Fruit fly (Drosophila melanogaster) whole organism, prepupa: Measurements from ENCODE around the gene CG12010.

Source experiments
- Blimp-1 ChIP-seq: fragments of 200-800 bp; sonication (Bioruptor generic); optimal IDR thresholded peaks from 3 replicates; lab custom pipeline; 2017; ENCODE audit warnings: missing biosample characterization, missing genetic modification characterization, mild to moderate bottlenecking, moderate library complexity, missing genetic modification reagents
- CG10631 ChIP-seq: fragments of 200-800 bp; sonication (Bioruptor generic); optimal IDR thresholded peaks from 2 replicates; lab custom pipeline; 2016; ENCODE audit warnings: missing biosample characterization, missing genetic modification characterization
- CG10669 ChIP-seq: fragments of 200-800 bp; sonication (Bioruptor generic); optimal IDR thresholded peaks from 3 replicates; lab custom pipeline; 2018; ENCODE audit warnings: missing biosample characterization, mild to moderate bottlenecking, missing genetic modification characterization, moderate library complexity
- CG11294 ChIP-seq: fragments of 200-800 bp; sonication (Bioruptor generic); IDR thresholded peaks from 2 replicates; pipeline ENCODE4 v1.3.6; 2022; ENCODE audit warnings: missing biosample characterization, missing genetic modification characterization
- CG1621 ChIP-seq: fragments of 200-800 bp; sonication (Bioruptor generic); optimal IDR thresholded peaks from 3 replicates; lab custom pipeline; 2018; ENCODE audit warnings: missing biosample characterization, mild to moderate bottlenecking, missing genetic modification characterization
- CG3032 ChIP-seq: fragments of 200-800 bp; optimal IDR thresholded peaks from 2 replicates; lab custom pipeline; 2019; ENCODE audit warnings: missing biosample characterization, mild to moderate bottlenecking, missing genetic modification characterization, moderate library complexity
- CG31627 ChIP-seq: fragments of 200-800 bp; sonication (Bioruptor generic); optimal IDR thresholded peaks from 3 replicates; lab custom pipeline; 2016; ENCODE audit warnings: missing biosample characterization, missing genetic modification characterization
- CG32006 ChIP-seq: fragments of 200-800 bp; sonication (Bioruptor generic); optimal IDR thresholded peaks from 3 replicates; lab custom pipeline; 2017; ENCODE audit warnings: missing biosample characterization, mild to moderate bottlenecking, missing genetic modification characterization
- CG3919 ChIP-seq: fragments of 200-800 bp; sonication (Bioruptor generic); optimal IDR thresholded peaks from 3 replicates; lab custom pipeline; 2016; ENCODE audit warnings: missing biosample characterization, missing genetic modification characterization
- CG6163 ChIP-seq: fragments of 200-800 bp; sonication (Bioruptor generic); IDR thresholded peaks from 3 replicates; pipeline ENCODE4 v1.3.6; 2022; ENCODE audit warnings: missing biosample characterization, missing genetic modification characterization
- CG6808 ChIP-seq: fragments of 200-800 bp; sonication (Bioruptor generic); optimal IDR thresholded peaks from 3 replicates; lab custom pipeline; 2017; ENCODE audit warnings: missing biosample characterization, missing genetic modification characterization, mild to moderate bottlenecking, moderate library complexity, missing genetic modification reagents
- CG6854 ChIP-seq: fragments of 200-800 bp; sonication (Bioruptor generic); optimal IDR thresholded peaks from 2 replicates; lab custom pipeline; 2017; ENCODE audit warnings: missing biosample characterization, mild to moderate bottlenecking, missing genetic modification characterization
- CG7368 ChIP-seq: fragments of 200-800 bp; sonication (Bioruptor generic); optimal IDR thresholded peaks from 3 replicates; lab custom pipeline; 2016; ENCODE audit warnings: missing biosample characterization, missing genetic modification characterization
- CG8119 ChIP-seq: fragments of 200-800 bp; sonication (Bioruptor generic); IDR thresholded peaks from 3 replicates; pipeline ENCODE4 v1.3.6; 2022; ENCODE audit warnings: missing biosample characterization, missing genetic modification characterization
- CG9139 ChIP-seq: fragments of 200-800 bp; sonication (Bioruptor generic); optimal IDR thresholded peaks from 3 replicates; lab custom pipeline; 2017; ENCODE audit warnings: missing biosample characterization, mild to moderate bottlenecking, missing genetic modification characterization
- Eip75B ChIP-seq: fragments of 200-800 bp; sonication (Bioruptor generic); optimal IDR thresholded peaks from 3 replicates; lab custom pipeline; 2016; ENCODE audit warnings: missing biosample characterization, missing genetic modification characterization
- Eip93F ChIP-seq: fragments of 200-800 bp; sonication (Bioruptor generic); optimal IDR thresholded peaks from 2 replicates; lab custom pipeline; 2016; ENCODE audit warnings: missing biosample characterization, mild to moderate bottlenecking, missing genetic modification characterization
- Ets21C ChIP-seq: fragments of 200-800 bp; sonication (Bioruptor generic); optimal IDR thresholded peaks from 3 replicates; lab custom pipeline; 2016; ENCODE audit warnings: missing biosample characterization, missing genetic modification characterization
- Ets96B ChIP-seq: fragments of 200-800 bp; optimal IDR thresholded peaks from 2 replicates; lab custom pipeline; 2019; ENCODE audit warnings: missing biosample characterization, mild to moderate bottlenecking, missing genetic modification characterization, moderate library complexity
- Hr4 ChIP-seq: fragments of 200-800 bp; sonication (Bioruptor generic); optimal IDR thresholded peaks from 3 replicates; lab custom pipeline; 2016; ENCODE audit warnings: missing biosample characterization, missing genetic modification characterization
- Smox ChIP-seq: fragments of 200-800 bp; sonication (Bioruptor generic); optimal IDR thresholded peaks from 3 replicates; lab custom pipeline; 2016; ENCODE audit warnings: missing biosample characterization, missing genetic modification characterization
- Sox15 ChIP-seq: fragments of 200-800 bp; sonication (Bioruptor generic); optimal IDR thresholded peaks from 3 replicates; lab custom pipeline; 2016; ENCODE audit warnings: missing biosample characterization, missing genetic modification characterization
- achi ChIP-seq: fragments of 200-800 bp; sonication (Bioruptor generic); optimal IDR thresholded peaks from 3 replicates; lab custom pipeline; 2016; ENCODE audit warnings: missing biosample characterization, missing genetic modification characterization
- acj6 ChIP-seq: fragments of 200-800 bp; sonication (Bioruptor generic); optimal IDR thresholded peaks from 3 replicates; lab custom pipeline; 2016; ENCODE audit warnings: missing biosample characterization, missing genetic modification characterization
- dac ChIP-seq: fragments of 200-800 bp; sonication (Bioruptor generic); optimal IDR thresholded peaks from 2 replicates; lab custom pipeline; 2017; ENCODE audit warnings: missing biosample characterization, mild to moderate bottlenecking, missing genetic modification characterization
- dsx ChIP-seq: fragments of 200-800 bp; optimal IDR thresholded peaks from 3 replicates; lab custom pipeline; 2019; ENCODE audit warnings: missing biosample characterization, mild to moderate bottlenecking, missing genetic modification characterization, moderate library complexity; ENCODE audit not compliant: poor library complexity, severe bottlenecking
- eg ChIP-seq: fragments of 200-800 bp; sonication (Bioruptor generic); IDR thresholded peaks from 3 replicates; pipeline ENCODE4 v1.3.6; 2022; ENCODE audit warnings: missing biosample characterization, missing genetic modification characterization
- fd59A ChIP-seq: fragments of 200-800 bp; sonication (Bioruptor generic); optimal IDR thresholded peaks from 2 replicates; lab custom pipeline; 2017; ENCODE audit warnings: missing biosample characterization, mild to moderate bottlenecking, missing genetic modification characterization, missing genetic modification reagents
- fd85E ChIP-seq: fragments of 200-800 bp; sonication (Bioruptor generic); optimal IDR thresholded peaks from 3 replicates; lab custom pipeline; 2016; ENCODE audit warnings: missing biosample characterization, missing genetic modification characterization
- fkh ChIP-seq: fragments of 200-800 bp; sonication (Bioruptor generic); optimal IDR thresholded peaks from 3 replicates; lab custom pipeline; 2017; ENCODE audit warnings: missing biosample characterization, mild to moderate bottlenecking, missing genetic modification characterization, moderate library complexity
- net ChIP-seq: fragments of 200-800 bp; sonication (Bioruptor generic); optimal IDR thresholded peaks from 3 replicates; lab custom pipeline; 2016; ENCODE audit warnings: missing biosample characterization, missing genetic modification characterization
- pdm3 ChIP-seq: fragments of 200-800 bp; sonication (Bioruptor generic); optimal IDR thresholded peaks from 3 replicates; lab custom pipeline; 2016; ENCODE audit warnings: missing biosample characterization, missing genetic modification characterization
- svp ChIP-seq: fragments of 200-800 bp; sonication (Bioruptor generic); peaks from one replicate; lab custom pipeline; 2016; ENCODE audit warnings: missing biosample characterization, missing genetic modification characterization
- topi ChIP-seq: fragments of 200-800 bp; sonication (Bioruptor generic); optimal IDR thresholded peaks from 3 replicates; lab custom pipeline; 2016; ENCODE audit warnings: missing biosample characterization, missing genetic modification characterization
- vri ChIP-seq: fragments of 200-800 bp; sonication (Bioruptor generic); optimal IDR thresholded peaks from 3 replicates; lab custom pipeline; 2016; ENCODE audit warnings: missing biosample characterization, mild to moderate bottlenecking, missing genetic modification characterization

CG12010 gene

DNA sequence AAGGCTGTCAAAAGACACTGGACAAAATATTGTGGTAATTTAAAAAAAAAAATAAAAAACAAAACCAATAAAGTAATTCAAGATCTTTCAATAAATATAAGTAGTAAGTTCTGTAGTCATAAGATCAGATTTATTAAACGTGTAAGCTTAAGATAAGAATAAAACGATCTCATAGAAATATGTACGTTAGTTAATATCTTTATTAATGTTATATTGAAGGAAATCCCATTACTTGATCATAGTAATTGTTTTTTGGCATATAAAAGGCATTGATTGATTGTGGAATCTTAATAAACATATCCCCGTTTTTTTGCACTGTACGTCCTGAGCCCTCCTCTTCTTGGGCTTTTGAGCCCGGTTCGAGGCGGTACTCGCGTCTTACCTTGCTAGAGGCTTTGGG lies 30.8 kb upstream of the CG12010 start (continued):
- TF ChIP-seq CG6808, result peak; percentile 1
- TF ChIP-seq CG6163 (GFP tag; lab: Robert Waterston, UW), result no peak
- peak; percentile 70 for TF ChIP-seq CG3919 (GFP tag; lab: Kevin White, UChicago)
- peak; percentile 55 for TF ChIP-seq CG32006 (GFP tag; lab: Kevin White, UChicago)
- TF ChIP-seq Eip75B (GFP tag; lab: Kevin White, UChicago), result peak; percentile 69
- TF ChIP-seq CG3032 (tag; lab: Kevin White, UChicago), result peak; percentile 6
- no peak for TF ChIP-seq dac
- TF ChIP-seq CG10669, result peak; percentile 8
- peak; percentile 39 for TF ChIP-seq CG7368
- TF ChIP-seq CG8119 (GFP tag; lab: Robert Waterston, UW), result no peak; the same call in 2 of the 3 replicates
- TF ChIP-seq svp (GFP tag; lab: Kevin White, UChicago), result peak; percentile 93
- peak; percentile 49 for TF ChIP-seq Sox15
- peak; percentile 65 for TF ChIP-seq Blimp-1 (GFP tag; lab: Kevin White, UChicago)
- peak; percentile 68 for TF ChIP-seq pdm3 (GFP tag; lab: Kevin White, UChicago)
- TF ChIP-seq CG9139 (GFP tag; lab: Kevin White, UChicago), result no peak
- peak; percentile 81 for TF ChIP-seq CG31627 (GFP tag; lab: Kevin White, UChicago)
- TF ChIP-seq Hr4, result peak; percentile 41
- peak; percentile 88 for TF ChIP-seq Smox (GFP tag; lab: Kevin White, UChicago)
- TF ChIP-seq, all 60 proteins: peak for 45

DNA sequence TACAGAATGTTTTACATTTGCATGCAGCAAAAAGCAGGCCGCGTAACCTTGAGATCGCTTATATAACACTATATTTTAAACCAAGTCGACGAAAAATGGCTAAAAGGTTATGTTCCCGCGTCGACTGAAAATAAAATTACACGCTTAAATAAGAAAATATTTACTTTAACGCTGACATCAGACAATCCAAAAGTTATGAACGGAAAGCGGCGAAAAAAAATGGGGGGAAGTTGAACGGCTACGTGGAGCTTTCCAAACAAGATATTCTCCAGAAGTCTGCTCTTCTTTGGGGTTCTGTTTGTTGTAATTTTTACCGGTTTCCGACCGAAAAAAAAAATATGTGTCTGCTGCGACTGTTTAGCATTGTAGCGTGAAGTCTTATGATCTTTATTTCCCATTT lies 29.6 kb upstream of the CG12010 start:
- peak; percentile 52 for TF ChIP-seq fkh (GFP tag; lab: Kevin White, UChicago)
- no peak for TF ChIP-seq CG6808
- peak; percentile 7 for TF ChIP-seq CG6854 (GFP tag; lab: Kevin White, UChicago)
- TF ChIP-seq topi (GFP tag; lab: Kevin White, UChicago), result no peak
- no peak for TF ChIP-seq CG3919 (GFP tag; lab: Kevin White, UChicago)
- no peak for TF ChIP-seq CG11294 (GFP tag; lab: Robert Waterston, UW)
- TF ChIP-seq Eip93F (GFP tag; lab: Kevin White, UChicago), result no peak
- TF ChIP-seq svp (GFP tag; lab: Kevin White, UChicago), result peak; percentile 47
- no peak for TF ChIP-seq Ets21C (GFP tag; lab: Kevin White, UChicago)
- peak; percentile 45 for TF ChIP-seq vri (GFP tag; lab: Kevin White, UChicago)
- TF ChIP-seq pdm3 (GFP tag; lab: Kevin White, UChicago), result no peak
- no peak for TF ChIP-seq achi (GFP tag; lab: Kevin White, UChicago)
- TF ChIP-seq CG6163 (GFP tag; lab: Robert Waterston, UW), result no peak
- no peak for TF ChIP-seq Blimp-1 (GFP tag; lab: Kevin White, UChicago)

dm6 chr3L:3346294-3346693 lies 27.8 kb upstream of the CG12010 start:
- TF ChIP-seq Ets96B (tag; lab: Kevin White, UChicago) (no peak), fd85E (no peak), fkh (GFP tag; lab: Kevin White, UChicago) (peak; percentile 24), CG1621 (tag; lab: Kevin White, UChicago) (no peak)

dm6 chr3L:3348956-3349824 lies 24.9 kb upstream of the CG12010 start:
- TF ChIP-seq CG10631 (GFP tag; lab: Kevin White, UChicago) (no peak), svp (GFP tag; lab: Kevin White, UChicago) (no peak), CG6854 (GFP tag; lab: Kevin White, UChicago) (no peak), acj6 (GFP tag; lab: Kevin White, UChicago) (no peak), fkh (GFP tag; lab: Kevin White, UChicago) (peak; percentile 31), dsx (GFP tag; lab: Kevin White, UChicago) (no peak), CG7368 (no peak), vri (GFP tag; lab: Kevin White, UChicago) (peak; percentile 70), eg (peak; percentile 36; the same call in 1 of the 3 replicates), fd59A (GFP tag; lab: Kevin White, UChicago) (no peak), CG8119 (GFP tag; lab: Robert Waterston, UW) (no peak), net (GFP tag; lab: Kevin White, UChicago) (peak; percentile 16), CG6808 (peak; percentile 6)
